Worm (Caenorhabditis elegans) whole organism, early embryonic: ENCODE results near the gene srv-28.

Experiments used
- ama-1 ChIP-seq: fragments of 150-350 bp; optimal IDR thresholded peaks from 2 replicates; lab custom pipeline; 2014
- hnd-1 ChIP-seq: sonication (generic microtip); optimal IDR thresholded peaks from 2 replicates; lab custom pipeline; 2016; ENCODE audit warnings: missing genetic modification characterization, missing compliant biosample characterization
- pes-1 ChIP-seq: fragments of 200-800 bp; sonication (Bioruptor generic); IDR thresholded peaks from 2 replicates; pipeline ENCODE4 v1.3.6; 2022; ENCODE audit warnings: missing genetic modification reagents, missing genetic modification characterization, missing compliant biosample characterization
- sea-1 ChIP-seq: fragments of 200-800 bp; sonication (Bioruptor generic); conservative IDR thresholded peaks from 2 replicates; pipeline ENCODE4 v1.3.6; 2022; ENCODE audit warnings: missing genetic modification characterization, missing compliant biosample characterization

- no peak for TF ChIP-seq pes-1 (GFP tag; lab: Robert Waterston, UW)
- no peak for TF ChIP-seq hnd-1 (tag; lab: Kevin White, UChicago)
- no peak for TF ChIP-seq sea-1 (GFP tag; lab: Robert Waterston, UW)
- TF ChIP-seq ama-1 (lab: Kevin White, UChicago): no peak
Observed at ce11 chrIV:6269346-6269745, 6.2 kb upstream of the srv-28 start, which contains the start of gene srv-30.
